Fruit fly (Drosophila melanogaster): ENCODE measurements around the gene CG5149.

The CG5149 gene

dm6 chr2L:7422429-7423283 lies 34.6 kb upstream of the CG5149 start (continued):
- TF ChIP-seq psq (GFP tag; optimal IDR thresholded peaks at IDR 0.05) (no peak), tup (GFP tag; optimal IDR thresholded peaks at IDR 0.05) (no peak), CTCF (GFP tag; optimal IDR thresholded peaks at IDR 0.05) (no peak), ems (GFP tag; optimal IDR thresholded peaks at IDR 0.05) (no peak), maf-S (GFP tag; optimal IDR thresholded peaks at IDR 0.05) (no peak), ATbp (GFP tag; optimal IDR thresholded peaks at IDR 0.05) (peak; percentile 22), Lhr (GFP tag; optimal IDR thresholded peaks at IDR 0.05) (no peak), ash1 (GFP tag; optimal IDR thresholded peaks at IDR 0.05) (no peak), CG1832 (GFP tag; optimal IDR thresholded peaks at IDR 0.05) (no peak), CG16779 (GFP tag; IDR thresholded peaks at IDR 0.05) (no peak), Dip3 (GFP tag; optimal IDR thresholded peaks at IDR 0.05) (no peak), CG3163 (GFP tag; optimal IDR thresholded peaks at IDR 0.05) (no peak), Adf1 (GFP tag; IDR thresholded peaks at IDR 0.05) (no peak), dmrt99B (tag; optimal IDR thresholded peaks at IDR 0.05) (peak; percentile 15), Hr3 (GFP tag; optimal IDR thresholded peaks at IDR 0.05) (no peak), Fer1 (GFP tag; optimal IDR thresholded peaks at IDR 0.05) (no peak), nerfin-2 (GFP tag; IDR thresholded peaks at IDR 0.05; ENCODE audit: partially characterized antibody) (no peak), CG17912 (GFP tag; optimal IDR thresholded peaks at IDR 0.05) (no peak), salm (tag; optimal IDR thresholded peaks at IDR 0.05) (no peak), CG10366 (GFP tag; IDR thresholded peaks at IDR 0.05) (no peak), cg (GFP tag; optimal IDR thresholded peaks at IDR 0.05) (peak; percentile 55), CrebB (tag; optimal IDR thresholded peaks at IDR 0.05) (no peak), peb (GFP tag; IDR thresholded peaks at IDR 0.05) (no peak), CG12299 (tag; optimal IDR thresholded peaks at IDR 0.05) (no peak), stc (GFP tag; IDR thresholded peaks at IDR 0.05) (no peak), CG4820 (GFP tag; optimal IDR thresholded peaks at IDR 0.05) (peak; percentile 21), CG16815 (GFP tag; optimal IDR thresholded peaks at IDR 0.05) (no peak), kah (GFP tag; optimal IDR thresholded peaks at IDR 0.05) (no peak), sc (optimal IDR thresholded peaks at IDR 0.05) (no peak), sc (GFP tag; optimal IDR thresholded peaks at IDR 0.05) (no peak), Tbp (GFP tag; optimal IDR thresholded peaks at IDR 0.05) (no peak), E2f2 (GFP tag; IDR thresholded peaks at IDR 0.05) (peak; percentile 22; the same call in 1 of the 2 replicates), hkb (optimal IDR thresholded peaks at IDR 0.05) (no peak), hkb (GFP tag; IDR thresholded peaks at IDR 0.05) (no peak), gro (GFP tag; optimal IDR thresholded peaks at IDR 0.05) (no peak)

- peak; percentile 90 for TF ChIP-seq lilli (GFP tag; optimal IDR thresholded peaks at IDR 0.05)
- peak; percentile 91 for TF ChIP-seq Hmr (GFP tag; optimal IDR thresholded peaks at IDR 0.05)
- no peak for TF ChIP-seq wek (GFP tag; optimal IDR thresholded peaks at IDR 0.05)
- TF ChIP-seq Elba2 (GFP tag; optimal IDR thresholded peaks at IDR 0.05) = no peak
- peak; percentile 62 for TF ChIP-seq Side (GFP tag; optimal IDR thresholded peaks at IDR 0.05)
- peak; percentile 67 for TF ChIP-seq CG6272 (GFP tag; IDR thresholded peaks at IDR 0.05)
- TF ChIP-seq ash1 (GFP tag; optimal IDR thresholded peaks at IDR 0.05) = no peak
- peak; percentile 51 for TF ChIP-seq CG13775 (GFP tag; optimal IDR thresholded peaks at IDR 0.05)
- peak; percentile 65 for TF ChIP-seq CG10366 (GFP tag; IDR thresholded peaks at IDR 0.05)
- peak; percentile 60 for TF ChIP-seq CG11504 (tag; optimal IDR thresholded peaks at IDR 0.05)
- peak; percentile 7 for TF ChIP-seq btn (GFP tag; optimal IDR thresholded peaks at IDR 0.05)
- TF ChIP-seq repo (GFP tag; optimal IDR thresholded peaks at IDR 0.05) = peak; percentile 39
- peak; percentile 59; the same call in 1 of the 3 replicates for TF ChIP-seq CG2889 (GFP tag; IDR thresholded peaks at IDR 0.05)
- TF ChIP-seq Dll (GFP tag; IDR thresholded peaks at IDR 0.05; ENCODE audit: partially characterized antibody) = no peak
- TF ChIP-seq CG17612 (GFP tag; IDR thresholded peaks at IDR 0.05) = no peak
- TF ChIP-seq dpn (GFP tag; optimal IDR thresholded peaks at IDR 0.05) = peak; percentile 30 to 63
- peak; percentile 66 for TF ChIP-seq NC2β (GFP tag; optimal IDR thresholded peaks at IDR 0.05)
Observed at dm6 chr2L:7420305-7421287, 32.5 kb upstream of the CG5149 start.

All from whole organism, embryonic.